Fruit fly (Drosophila melanogaster) whole organism, embryonic: ENCODE results near the gene CG7011.

Source experiments
- CG10654 ChIP-seq: fragments of 200-800 bp; sonication (Bioruptor generic); optimal IDR thresholded peaks from 2 replicates; lab custom pipeline; 2016; ENCODE audit warnings: missing biosample characterization, missing genetic modification characterization
- CG10979 ChIP-seq: fragments of 200-800 bp; sonication (Bioruptor generic); optimal IDR thresholded peaks from 2 replicates; lab custom pipeline; 2018; ENCODE audit warnings: missing biosample characterization, mild to moderate bottlenecking, missing genetic modification characterization, moderate library complexity
- CG11696 ChIP-seq: fragments of 200-800 bp; sonication (Bioruptor generic); IDR thresholded peaks from 2 replicates; pipeline ENCODE4 v1.3.6; 2022; ENCODE audit warnings: missing biosample characterization, missing genetic modification characterization
- CG11723 ChIP-seq: fragments of 200-800 bp; sonication (Bioruptor generic); optimal IDR thresholded peaks from 2 replicates; lab custom pipeline; 2017; ENCODE audit warnings: missing biosample characterization, mild to moderate bottlenecking, missing genetic modification characterization
- CG12659 ChIP-seq: fragments of 200-800 bp; sonication (Bioruptor generic); optimal IDR thresholded peaks from 3 replicates; lab custom pipeline; 2017; ENCODE audit warnings: mild to moderate bottlenecking, missing biosample characterization, missing genetic modification reagents, missing genetic modification characterization
- CG13624 ChIP-seq: fragments of 200-800 bp; sonication (Bioruptor generic); optimal IDR thresholded peaks from 2 replicates; lab custom pipeline; 2016; ENCODE audit warnings: missing biosample characterization, missing genetic modification characterization
- CG15601 ChIP-seq: fragments of 200-800 bp; sonication (Bioruptor generic); optimal IDR thresholded peaks from 3 replicates; lab custom pipeline; 2019; ENCODE audit warnings: missing biosample characterization, mild to moderate bottlenecking, missing genetic modification characterization, moderate library complexity
- CG1602 ChIP-seq: fragments of 200-800 bp; sonication (Bioruptor generic); optimal IDR thresholded peaks from 3 replicates; lab custom pipeline; 2016; ENCODE audit warnings: missing biosample characterization, missing genetic modification characterization
- CG18262 ChIP-seq: fragments of 200-800 bp; optimal IDR thresholded peaks from 3 replicates; lab custom pipeline; 2019; ENCODE audit warnings: missing biosample characterization, mild to moderate bottlenecking, missing genetic modification characterization, moderate library complexity
- CG2199 ChIP-seq: fragments of 200-800 bp; sonication (Bioruptor generic); IDR thresholded peaks from 3 replicates; pipeline ENCODE4 v1.3.6; 2022; ENCODE audit warnings: missing biosample characterization, missing genetic modification characterization
- CG30431 ChIP-seq: fragments of 200-800 bp; sonication (Bioruptor generic); optimal IDR thresholded peaks from 2 replicates; lab custom pipeline; 2017; ENCODE audit warnings: missing biosample characterization, missing genetic modification characterization
- CG3281 ChIP-seq: fragments of 200-800 bp; sonication (Bioruptor generic); optimal IDR thresholded peaks from 3 replicates; lab custom pipeline; 2017; ENCODE audit warnings: missing biosample characterization, mild to moderate bottlenecking, missing genetic modification characterization
- CG3407 ChIP-seq: fragments of 200-800 bp; sonication (Bioruptor generic); optimal IDR thresholded peaks from 2 replicates; lab custom pipeline; 2018; ENCODE audit warnings: missing biosample characterization, mild to moderate bottlenecking, missing genetic modification characterization
- CG4404 ChIP-seq: fragments of 200-800 bp; sonication (Bioruptor generic); IDR thresholded peaks from 2 replicates; pipeline ENCODE4 v1.3.6; 2022; ENCODE audit warnings: missing biosample characterization, missing genetic modification characterization
- CG5180 ChIP-seq: fragments of 200-800 bp; sonication (Bioruptor generic); optimal IDR thresholded peaks from 3 replicates; lab custom pipeline; 2017; ENCODE audit warnings: missing biosample characterization, missing genetic modification characterization, mild to moderate bottlenecking, moderate library complexity, missing genetic modification reagents
- CG6272 ChIP-seq: fragments of 200-800 bp; sonication (Bioruptor generic); IDR thresholded peaks from 2 replicates; pipeline ENCODE4 v1.3.6; 2022; ENCODE audit warnings: missing biosample characterization, missing genetic modification characterization
- CG7556 ChIP-seq: fragments of 200-800 bp; sonication (Bioruptor generic); optimal IDR thresholded peaks from 2 replicates; lab custom pipeline; 2017; ENCODE audit warnings: missing biosample characterization, mild to moderate bottlenecking, missing genetic modification characterization
- CG7839 ChIP-seq: fragments of 200-800 bp; sonication (Bioruptor generic); optimal IDR thresholded peaks from 3 replicates; lab custom pipeline; 2018; ENCODE audit warnings: missing biosample characterization, mild to moderate bottlenecking, missing genetic modification characterization, moderate library complexity
- CG8290 ChIP-seq, 3 experiments: fragments of 200-800 bp; sonication (Bioruptor generic); optimal IDR thresholded peaks; 2 replicates each; lab custom pipeline; 2016 to 2019; ENCODE audit warnings: missing biosample characterization in 3 of 3, missing genetic modification characterization in 3 of 3, mild to moderate bottlenecking in 2 of 3, moderate library complexity in 1 of 3
- CG9727 ChIP-seq: fragments of 200-800 bp; sonication (Bioruptor generic); optimal IDR thresholded peaks from 3 replicates; lab custom pipeline; 2017; ENCODE audit warnings: missing biosample characterization, mild to moderate bottlenecking, missing genetic modification characterization
- Deaf1 ChIP-seq: fragments of 200-800 bp; optimal IDR thresholded peaks from 3 replicates; lab custom pipeline; 2019; ENCODE audit warnings: missing biosample characterization, mild to moderate bottlenecking, missing genetic modification characterization, moderate library complexity
- E2f1 ChIP-seq: fragments of 200-800 bp; sonication (Bioruptor generic); IDR thresholded peaks from 2 replicates; pipeline ENCODE4 v1.3.6; 2022; ENCODE audit warnings: missing biosample characterization, missing genetic modification characterization
- Ets65A ChIP-seq: fragments of 200-800 bp; sonication (Bioruptor generic); peaks from one replicate; lab custom pipeline; 2016; ENCODE audit warnings: missing biosample characterization, missing genetic modification characterization
- Hr3 ChIP-seq: fragments of 200-800 bp; sonication (Bioruptor generic); optimal IDR thresholded peaks from 3 replicates; lab custom pipeline; 2016; ENCODE audit warnings: missing biosample characterization, missing genetic modification characterization
- Hr78 ChIP-seq, 2 experiments: fragments of 200-800 bp in 1 of 2; fragments of >200 bp in 1 of 2; sonication (Bioruptor generic) in 1 of 2; optimal IDR thresholded peaks; 2 replicates each; lab custom pipeline; 2017 to 2019; ENCODE audit warnings: missing biosample characterization in 2 of 2, missing genetic modification characterization in 2 of 2, mild to moderate bottlenecking in 1 of 2, moderate library complexity in 1 of 2
- Med ChIP-seq: fragments of 200-800 bp; sonication (Bioruptor generic); peaks from one replicate; lab custom pipeline; 2016; ENCODE audit warnings: missing biosample characterization, missing genetic modification characterization, mild to moderate bottlenecking, inconsistent platforms, moderate library complexity
- Nf-YA ChIP-seq: fragments of 200-800 bp; sonication (Bioruptor generic); IDR thresholded peaks from 2 replicates; pipeline ENCODE4 v1.3.6; 2022; ENCODE audit warnings: missing biosample characterization, missing genetic modification characterization
- Ptx1 ChIP-seq: fragments of 200-800 bp; sonication (Bioruptor generic); IDR thresholded peaks from 2 replicates; pipeline ENCODE4 v1.3.6; 2022; ENCODE audit warnings: missing biosample characterization, missing genetic modification characterization
- Sox102F ChIP-seq: fragments of 200-800 bp; sonication (Bioruptor generic); optimal IDR thresholded peaks from 2 replicates; lab custom pipeline; 2018; ENCODE audit warnings: missing biosample characterization, mild to moderate bottlenecking, missing genetic modification characterization, moderate library complexity
- Ssrp ChIP-seq: fragments of 200-800 bp; sonication (Bioruptor generic); optimal IDR thresholded peaks from 2 replicates; lab custom pipeline; 2018; ENCODE audit warnings: missing biosample characterization, mild to moderate bottlenecking, missing genetic modification characterization, moderate library complexity
- Xrp1 ChIP-seq: fragments of 200-800 bp; sonication (Bioruptor generic); IDR thresholded peaks from 2 replicates; pipeline ENCODE4 v1.3.6; 2022; ENCODE audit warnings: missing biosample characterization, missing genetic modification characterization
- ac ChIP-seq: fragments of 200-800 bp; sonication (Bioruptor generic); optimal IDR thresholded peaks from 3 replicates; lab custom pipeline; 2017; ENCODE audit warnings: missing biosample characterization, mild to moderate bottlenecking, missing genetic modification characterization
- chm ChIP-seq: fragments of 200-800 bp; sonication (Bioruptor generic); IDR thresholded peaks from 2 replicates; pipeline ENCODE4 v1.3.6; 2022; ENCODE audit warnings: missing biosample characterization, missing genetic modification characterization
- ci ChIP-seq: fragments of 200-800 bp; sonication (Bioruptor generic); IDR thresholded peaks from 3 replicates; pipeline ENCODE4 v1.3.6; 2022; ENCODE audit warnings: missing biosample characterization, missing genetic modification characterization
- crol ChIP-seq: fragments of 200-800 bp; sonication (Bioruptor generic); IDR thresholded peaks from 2 replicates; pipeline ENCODE4 v1.3.6; 2022; ENCODE audit warnings: missing biosample characterization, missing genetic modification characterization
- dmrt99B ChIP-seq: fragments of 200-800 bp; sonication (Bioruptor generic); optimal IDR thresholded peaks from 2 replicates; lab custom pipeline; 2018; ENCODE audit warnings: missing biosample characterization, mild to moderate bottlenecking, missing genetic modification characterization, moderate library complexity
- gem ChIP-seq: fragments of 200-800 bp; sonication (Bioruptor generic); optimal IDR thresholded peaks from 2 replicates; lab custom pipeline; 2019; ENCODE audit warnings: missing biosample characterization, mild to moderate bottlenecking, missing genetic modification characterization, moderate library complexity
- grau ChIP-seq: fragments of 200-800 bp; optimal IDR thresholded peaks from 3 replicates; lab custom pipeline; 2019; ENCODE audit warnings: missing biosample characterization, mild to moderate bottlenecking, missing genetic modification characterization, moderate library complexity
- kni ChIP-seq: fragments of 200-800 bp; sonication (Bioruptor generic); optimal IDR thresholded peaks from 3 replicates; lab custom pipeline; 2017; ENCODE audit warnings: mild to moderate bottlenecking, missing biosample characterization, missing genetic modification reagents, missing genetic modification characterization
- lmd ChIP-seq: fragments of 200-800 bp; sonication (Bioruptor generic); IDR thresholded peaks from 2 replicates; pipeline ENCODE4 v1.3.6; 2022; ENCODE audit warnings: missing biosample characterization, missing genetic modification characterization
- mld ChIP-seq: fragments of 200-800 bp; sonication (Bioruptor generic); IDR thresholded peaks from 3 replicates; pipeline ENCODE4 v1.3.6; 2022; ENCODE audit warnings: missing biosample characterization, missing genetic modification characterization; ENCODE audit not compliant: partially characterized antibody
- nerfin-1 ChIP-seq: fragments of 200-800 bp; sonication (Bioruptor generic); optimal IDR thresholded peaks from 3 replicates; lab custom pipeline; 2019; ENCODE audit warnings: missing biosample characterization, mild to moderate bottlenecking, missing genetic modification characterization, moderate library complexity
- pita ChIP-seq: fragments of 200-800 bp; sonication (Bioruptor generic); optimal IDR thresholded peaks from 2 replicates; lab custom pipeline; 2017; ENCODE audit warnings: missing biosample characterization, mild to moderate bottlenecking, missing genetic modification characterization
- row ChIP-seq: fragments of 200-800 bp; sonication (Bioruptor generic); IDR thresholded peaks from 3 replicates; pipeline ENCODE4 v1.3.6; 2022; ENCODE audit warnings: missing biosample characterization, missing genetic modification characterization
- sens ChIP-seq: fragments of 200-800 bp; sonication (Bioruptor generic); peaks from one replicate; lab custom pipeline; 2016; ENCODE audit warnings: missing biosample characterization, missing genetic modification characterization
- twi ChIP-seq: fragments of 200-800 bp; optimal IDR thresholded peaks from 2 replicates; lab custom pipeline; 2019; ENCODE audit warnings: missing biosample characterization, mild to moderate bottlenecking, missing genetic modification characterization, moderate library complexity
- wdn ChIP-seq: fragments of 200-800 bp; sonication (Bioruptor generic); IDR thresholded peaks from 2 replicates; pipeline ENCODE4 v1.3.6; 2022; ENCODE audit warnings: missing biosample characterization, missing genetic modification characterization

The CG7011 gene

dm6 chr3L:15178618-15179017, 15.2 kb upstream of the CG7011 start (continued):
- TF ChIP-seq ac (GFP tag; lab: Kevin White, UChicago) (no peak), CG8290 (GFP tag; optimal IDR thresholded peaks at IDR 0.05; lab: Kevin White, UChicago) (no peak), CG8290 (tag; optimal IDR thresholded peaks at IDR 0.05; lab: Kevin White, UChicago) (peak in 1 of 2 experiments; percentile 26), kni (GFP tag; lab: Kevin White, UChicago) (peak; percentile 42), CG7839 (tag; lab: Kevin White, UChicago) (no peak), Med (peak; percentile 78), sens (GFP tag; lab: Kevin White, UChicago) (peak; percentile 42), ci (no peak), CG30431 (GFP tag; lab: Kevin White, UChicago) (peak; percentile 3), wdn (GFP tag; lab: Robert Waterston, UW) (0 out of 2 replicates have a peak, but pooled peaks have one; percentile 40), CG13624 (no peak), lmd (0 out of 2 replicates have a peak, but pooled peaks have one; percentile 7), CG3281 (no peak), CG11696 (GFP tag; lab: Robert Waterston, UW) (peak; percentile 63; the same call in 1 of the 2 replicates), CG4404 (GFP tag; lab: Robert Waterston, UW) (no peak), chm (0 out of 2 replicates have a peak, but pooled peaks have one; percentile 21), Ptx1 (GFP tag; lab: Robert Waterston, UW) (0 out of 2 replicates have a peak, but pooled peaks have one; percentile 13)
- TF ChIP-seq, all 482 proteins: peak for 19

- TF ChIP-seq Deaf1 (tag; lab: Kevin White, UChicago) (peak; percentile 13), Med (peak; percentile 36), E2f1 (GFP tag; lab: Robert Waterston, UW) (0 out of 2 replicates have a peak, but pooled peaks have one; percentile 7), Nf-YA (GFP tag; lab: Robert Waterston, UW) (no peak), mld (no peak), crol (GFP tag; lab: Robert Waterston, UW) (peak; percentile 95), CG5180 (GFP tag; lab: Kevin White, UChicago) (peak; percentile 59), CG10654 (GFP tag; lab: Kevin White, UChicago) (no peak), twi (peak; percentile 72), Ets65A (peak; percentile 6), chm (0 out of 2 replicates have a peak, but pooled peaks have one; percentile 20), CG2199 (GFP tag; lab: Robert Waterston, UW) (0 out of 3 replicates have a peak, but pooled peaks have one; percentile 62)
Observed at dm6 chr3L:15176641-15177215, 13.3 kb upstream of the CG7011 start.

- TF ChIP-seq CG18262 (tag; lab: Kevin White, UChicago) (peak; percentile 84), grau (tag; lab: Kevin White, UChicago) (peak; percentile 56), CG3407 (peak; percentile 5), row (GFP tag; lab: Robert Waterston, UW) (0 out of 3 replicates have a peak, but pooled peaks have one; percentile 10), CG10979 (tag; lab: Kevin White, UChicago) (peak; percentile 83), Sox102F (GFP tag; lab: Kevin White, UChicago) (peak; percentile 41), CG7556 (GFP tag; lab: Kevin White, UChicago) (peak; percentile 10), CG12659 (peak; percentile 14), gem (peak; percentile 64), CG9727 (GFP tag; lab: Kevin White, UChicago) (peak; percentile 54), dmrt99B (tag; lab: Kevin White, UChicago) (peak; percentile 44), Hr3 (peak; percentile 14), Ssrp (tag; lab: Kevin White, UChicago) (peak; percentile 49), CG11723 (GFP tag; lab: Kevin White, UChicago) (no peak), nerfin-1 (tag; lab: Kevin White, UChicago) (peak; percentile 21), CG1602 (GFP tag; lab: Kevin White, UChicago) (peak; percentile 23), Hr78 (GFP tag; optimal IDR thresholded peaks at IDR 0.05; lab: Kevin White, UChicago) (peak in 1 of 2 experiments; percentile 20), pita (GFP tag; lab: Kevin White, UChicago) (no peak), Xrp1 (GFP tag; lab: Robert Waterston, UW) (peak; percentile 21; the same call in 1 of the 2 replicates), CG6272 (GFP tag; lab: Robert Waterston, UW) (no peak), CG7839 (tag; lab: Kevin White, UChicago) (peak; percentile 62), CG15601 (tag; lab: Kevin White, UChicago) (peak; percentile 43)
Observed at dm6 chr3L:15174823-15175222, 11.4 kb upstream of the CG7011 start.
